Fruit fly (Drosophila melanogaster) whole organism, embryonic: ENCODE measurements around the gene FeCH.

Experiments used
- Atf-2 ChIP-seq: fragments of 200-800 bp; sonication (Bioruptor generic); optimal IDR thresholded peaks from 2 replicates; lab custom pipeline; 2016; ENCODE audit warnings: missing biosample characterization, missing genetic modification characterization
- Atf6 ChIP-seq: fragments of 200-800 bp; sonication (Bioruptor generic); IDR thresholded peaks from 2 replicates; pipeline ENCODE4 v1.3.6; 2022; ENCODE audit warnings: missing biosample characterization, missing genetic modification characterization
- B-H2 ChIP-seq: fragments of 200-800 bp; sonication (Bioruptor generic); optimal IDR thresholded peaks from 2 replicates; lab custom pipeline; 2018; ENCODE audit warnings: missing biosample characterization, mild to moderate bottlenecking, missing genetic modification characterization
- CG10959 ChIP-seq: fragments of 200-800 bp; sonication (Bioruptor generic); IDR thresholded peaks from 2 replicates; pipeline ENCODE4 v1.3.6; 2022; ENCODE audit warnings: missing biosample characterization, missing genetic modification characterization
- CG12104 ChIP-seq: fragments of 200-800 bp; sonication (Bioruptor generic); optimal IDR thresholded peaks from 3 replicates; lab custom pipeline; 2016; ENCODE audit warnings: missing biosample characterization, missing genetic modification characterization
- CG12942 ChIP-seq: fragments of 200-800 bp; sonication (Bioruptor generic); optimal IDR thresholded peaks from 3 replicates; lab custom pipeline; 2016; ENCODE audit warnings: missing biosample characterization, missing genetic modification characterization
- CG13287 ChIP-seq: fragments of 200-800 bp; sonication (Bioruptor generic); IDR thresholded peaks from 2 replicates; pipeline ENCODE4 v1.3.6; 2022; ENCODE audit warnings: missing biosample characterization, missing genetic modification characterization; ENCODE audit not compliant: partially characterized antibody
- CG14050 ChIP-seq: fragments of 200-800 bp; sonication (Bioruptor generic); IDR thresholded peaks from 3 replicates; pipeline ENCODE4 v1.3.6; 2022; ENCODE audit warnings: missing biosample characterization, missing genetic modification characterization
- CG14667 ChIP-seq: fragments of 200-800 bp; sonication (Bioruptor generic); IDR thresholded peaks from 2 replicates; pipeline ENCODE4 v1.3.6; 2022; ENCODE audit warnings: missing biosample characterization, missing genetic modification characterization
- CG15011 ChIP-seq: fragments of 200-800 bp; sonication (Bioruptor generic); optimal IDR thresholded peaks from 3 replicates; lab custom pipeline; 2018; ENCODE audit warnings: missing biosample characterization, mild to moderate bottlenecking, missing genetic modification characterization
- CG17186 ChIP-seq: fragments of 200-800 bp; sonication (Bioruptor generic); optimal IDR thresholded peaks from 3 replicates; lab custom pipeline; 2017; ENCODE audit warnings: missing biosample characterization, missing genetic modification reagents, missing genetic modification characterization
- CG17568 ChIP-seq: fragments of 200-800 bp; sonication (Bioruptor generic); optimal IDR thresholded peaks from 2 replicates; lab custom pipeline; 2018; ENCODE audit warnings: missing biosample characterization, mild to moderate bottlenecking, missing genetic modification characterization, moderate library complexity
- CG17612 ChIP-seq: fragments of 200-800 bp; sonication (Bioruptor generic); IDR thresholded peaks from 2 replicates; pipeline ENCODE4 v1.3.6; 2022; ENCODE audit warnings: missing biosample characterization, missing genetic modification characterization
- CG18476 ChIP-seq: fragments of 200-800 bp; sonication (Bioruptor generic); optimal IDR thresholded peaks from 2 replicates; lab custom pipeline; 2016; ENCODE audit warnings: missing biosample characterization, mild to moderate bottlenecking, missing genetic modification characterization
- CG2120 ChIP-seq: fragments of 200-800 bp; sonication (Bioruptor generic); optimal IDR thresholded peaks from 3 replicates; lab custom pipeline; 2016; ENCODE audit warnings: missing biosample characterization, missing genetic modification characterization
- CG2202 ChIP-seq: fragments of 200-800 bp; sonication (Bioruptor generic); optimal IDR thresholded peaks from 2 replicates; lab custom pipeline; 2018; ENCODE audit warnings: missing biosample characterization, mild to moderate bottlenecking, missing genetic modification characterization
- CG4820 ChIP-seq: fragments of 200-800 bp; sonication (Bioruptor generic); optimal IDR thresholded peaks from 3 replicates; lab custom pipeline; 2016; ENCODE audit warnings: missing biosample characterization, missing genetic modification characterization
- CG6683 ChIP-seq: fragments of 200-800 bp; sonication (Bioruptor generic); optimal IDR thresholded peaks from 2 replicates; lab custom pipeline; 2017; ENCODE audit warnings: missing biosample characterization, mild to moderate bottlenecking, missing genetic modification characterization, missing genetic modification reagents
- CG7357 ChIP-seq: fragments of 200-800 bp; sonication (Bioruptor generic); IDR thresholded peaks from 3 replicates; pipeline ENCODE4 v1.3.6; 2022; ENCODE audit warnings: missing biosample characterization, missing genetic modification characterization
- CG9817 ChIP-seq: fragments of 200-800 bp; sonication (Bioruptor generic); optimal IDR thresholded peaks from 2 replicates; lab custom pipeline; 2018; ENCODE audit warnings: missing biosample characterization, mild to moderate bottlenecking, missing genetic modification characterization, moderate library complexity
- Dad ChIP-seq: fragments of 200-800 bp; sonication (Bioruptor generic); optimal IDR thresholded peaks from 3 replicates; lab custom pipeline; 2016; ENCODE audit warnings: missing biosample characterization, missing genetic modification characterization
- Dref ChIP-seq: fragments of 200-800 bp; sonication (Bioruptor generic); IDR thresholded peaks from 2 replicates; pipeline ENCODE4 v1.3.6; 2022; ENCODE audit warnings: missing biosample characterization, missing genetic modification characterization
- Ets65A ChIP-seq: fragments of 200-800 bp; sonication (Bioruptor generic); peaks from one replicate; lab custom pipeline; 2016; ENCODE audit warnings: missing biosample characterization, missing genetic modification characterization
- H2.0 ChIP-seq: fragments of 200-800 bp; sonication (Bioruptor generic); IDR thresholded peaks from 2 replicates; pipeline ENCODE4 v1.3.6; 2022; ENCODE audit warnings: missing biosample characterization, missing genetic modification characterization
- HLH54F ChIP-seq: fragments of 200-800 bp; sonication (Bioruptor generic); optimal IDR thresholded peaks from 3 replicates; lab custom pipeline; 2016; ENCODE audit warnings: missing biosample characterization, missing genetic modification characterization
- Max ChIP-seq: fragments of 200-800 bp; sonication (Bioruptor generic); optimal IDR thresholded peaks from 2 replicates; lab custom pipeline; 2016; ENCODE audit warnings: missing biosample characterization, mild to moderate bottlenecking, missing genetic modification characterization
- Side ChIP-seq: fragments of 200-800 bp; sonication (Bioruptor generic); optimal IDR thresholded peaks from 2 replicates; lab custom pipeline; 2016; ENCODE audit warnings: missing biosample characterization, missing genetic modification characterization
- TFAM ChIP-seq: fragments of 200-800 bp; sonication (Bioruptor generic); optimal IDR thresholded peaks from 2 replicates; lab custom pipeline; 2017; ENCODE audit warnings: missing biosample characterization, missing genetic modification characterization, inconsistent platforms
- YL-1 ChIP-seq: fragments of 200-800 bp; sonication (Bioruptor generic); optimal IDR thresholded peaks from 3 replicates; lab custom pipeline; 2017; ENCODE audit warnings: missing biosample characterization, mild to moderate bottlenecking, missing genetic modification characterization
- ac ChIP-seq: fragments of 200-800 bp; sonication (Bioruptor generic); optimal IDR thresholded peaks from 3 replicates; lab custom pipeline; 2017; ENCODE audit warnings: missing biosample characterization, mild to moderate bottlenecking, missing genetic modification characterization
- chif ChIP-seq, 2 experiments: fragments of 200-800 bp; sonication (Bioruptor generic); optimal IDR thresholded peaks; 3 replicates each; lab custom pipeline; 2016; ENCODE audit warnings: missing biosample characterization in 2 of 2, missing genetic modification characterization in 2 of 2
- fd3F ChIP-seq: fragments of 200-800 bp; sonication (Bioruptor generic); optimal IDR thresholded peaks from 2 replicates; lab custom pipeline; 2018; ENCODE audit warnings: missing biosample characterization, mild to moderate bottlenecking, missing genetic modification characterization, moderate library complexity
- fu2 ChIP-seq: fragments of 200-800 bp; sonication (Bioruptor generic); optimal IDR thresholded peaks from 2 replicates; lab custom pipeline; 2016; ENCODE audit warnings: missing biosample characterization, missing genetic modification characterization
- gcm2 ChIP-seq: fragments of 200-800 bp; sonication (Bioruptor generic); optimal IDR thresholded peaks from 2 replicates; lab custom pipeline; 2016; ENCODE audit warnings: missing biosample characterization, missing genetic modification characterization
- grn ChIP-seq: fragments of 200-800 bp; sonication (Bioruptor generic); optimal IDR thresholded peaks from 3 replicates; lab custom pipeline; 2017; ENCODE audit warnings: missing biosample characterization, missing genetic modification characterization
- gsb ChIP-seq: fragments of 200-800 bp; sonication (Bioruptor generic); IDR thresholded peaks from 2 replicates; pipeline ENCODE4 v1.3.6; 2022; ENCODE audit warnings: missing biosample characterization, missing genetic modification characterization
- ind ChIP-seq: fragments of 200-800 bp; sonication (Bioruptor generic); optimal IDR thresholded peaks from 3 replicates; lab custom pipeline; 2016; ENCODE audit warnings: missing biosample characterization, missing genetic modification characterization
- luna ChIP-seq: fragments of 200-800 bp; sonication (Bioruptor generic); optimal IDR thresholded peaks from 2 replicates; lab custom pipeline; 2016; ENCODE audit warnings: missing biosample characterization, missing genetic modification characterization
- nau ChIP-seq: fragments of 200-800 bp; sonication (Bioruptor generic); optimal IDR thresholded peaks from 3 replicates; lab custom pipeline; 2017; ENCODE audit warnings: missing biosample characterization, mild to moderate bottlenecking, missing genetic modification characterization, missing genetic modification reagents
- pb ChIP-seq: fragments of 200-800 bp; sonication (Bioruptor generic); optimal IDR thresholded peaks from 3 replicates; lab custom pipeline; 2016; ENCODE audit warnings: missing biosample characterization, missing genetic modification characterization
- pho ChIP-seq: fragments of 200-800 bp; sonication (Bioruptor generic); optimal IDR thresholded peaks from 2 replicates; lab custom pipeline; 2016; ENCODE audit warnings: missing biosample characterization, missing genetic modification characterization
- repo ChIP-seq: fragments of 200-800 bp; sonication (Bioruptor generic); optimal IDR thresholded peaks from 2 replicates; lab custom pipeline; 2016; ENCODE audit warnings: missing biosample characterization, missing genetic modification characterization
- rib ChIP-seq: fragments of 200-800 bp; sonication (Bioruptor generic); IDR thresholded peaks from 2 replicates; pipeline ENCODE4 v1.3.6; 2022; ENCODE audit warnings: missing biosample characterization, missing genetic modification characterization
- schlank ChIP-seq: fragments of 200-800 bp; sonication (Bioruptor generic); optimal IDR thresholded peaks from 2 replicates; lab custom pipeline; 2018; ENCODE audit warnings: missing biosample characterization, mild to moderate bottlenecking, missing genetic modification characterization
- sens-2 ChIP-seq: fragments of 200-800 bp; sonication (Bioruptor generic); IDR thresholded peaks from 2 replicates; pipeline ENCODE4 v1.3.6; 2022; ENCODE audit warnings: missing biosample characterization, missing genetic modification characterization
- sisA ChIP-seq: fragments of 200-800 bp; sonication (Bioruptor generic); IDR thresholded peaks from 2 replicates; pipeline ENCODE4 v1.3.6; 2022; ENCODE audit warnings: missing biosample characterization, missing genetic modification characterization
- tap ChIP-seq: fragments of 200-800 bp; optimal IDR thresholded peaks from 3 replicates; lab custom pipeline; 2019; ENCODE audit warnings: missing biosample characterization, mild to moderate bottlenecking, missing genetic modification characterization, moderate library complexity
- tio ChIP-seq: fragments of 200-800 bp; sonication (Bioruptor generic); optimal IDR thresholded peaks from 2 replicates; lab custom pipeline; 2017; ENCODE audit warnings: missing biosample characterization, missing genetic modification characterization, inconsistent platforms
- ttk ChIP-seq: fragments of 200-800 bp; sonication (Bioruptor generic); IDR thresholded peaks from 2 replicates; pipeline ENCODE4 v2.1.2; 2022; ENCODE audit warnings: missing biosample characterization, missing genetic modification characterization
- tup ChIP-seq: fragments of 200-800 bp; sonication (Bioruptor generic); optimal IDR thresholded peaks from 2 replicates; lab custom pipeline; 2016; ENCODE audit warnings: missing biosample characterization, mild to moderate bottlenecking, missing genetic modification characterization, moderate library complexity
- unpg ChIP-seq: fragments of 200-800 bp; sonication (Bioruptor generic); optimal IDR thresholded peaks from 3 replicates; lab custom pipeline; 2018; ENCODE audit warnings: missing biosample characterization, mild to moderate bottlenecking, missing genetic modification characterization, moderate library complexity
- vvl ChIP-seq: fragments of 200-800 bp; sonication (Bioruptor generic); IDR thresholded peaks from 2 replicates; pipeline ENCODE4 v1.3.6; 2022; ENCODE audit warnings: missing biosample characterization, missing genetic modification characterization
- zfh1 ChIP-seq: fragments of 200-800 bp; sonication (Bioruptor generic); IDR thresholded peaks from 3 replicates; pipeline ENCODE4 v1.3.6; 2022; ENCODE audit warnings: missing biosample characterization, missing genetic modification characterization

The FeCH gene

DNA sequence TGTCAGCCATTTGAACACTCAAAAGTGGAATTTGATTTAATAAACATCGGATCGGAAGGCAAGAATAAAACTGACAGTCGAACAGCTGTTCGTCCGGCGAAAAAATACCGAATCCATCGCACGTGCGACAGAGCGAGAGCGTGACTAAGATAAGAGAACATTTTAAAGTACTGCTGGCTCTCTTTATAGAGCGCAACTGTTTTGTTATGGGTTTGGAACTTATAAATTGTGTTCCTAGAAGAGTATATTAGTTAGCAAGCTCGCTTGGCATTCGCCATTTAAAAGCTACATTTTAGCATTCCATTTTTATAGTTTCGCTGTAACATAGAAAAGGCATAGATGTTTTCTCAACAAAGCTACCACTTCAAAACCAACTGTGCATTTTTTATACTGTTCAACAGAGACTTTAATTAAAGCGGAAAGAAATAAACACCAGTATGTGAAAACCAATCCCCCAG, 2.0 kb downstream of the FeCH start, which contains the start of gene Rift (continued):
- TF ChIP-seq B-H2 (GFP tag; lab: Kevin White, UChicago): no peak
- TF ChIP-seq rib: no peak
- no peak for TF ChIP-seq tio (GFP tag; lab: Kevin White, UChicago)
- no peak for TF ChIP-seq Dref
- TF ChIP-seq CG9817 (tag; lab: Kevin White, UChicago): peak; percentile 28
- no peak for TF ChIP-seq H2.0
- TF ChIP-seq CG2120: peak; percentile 54
- TF ChIP-seq CG6683: no peak
- TF ChIP-seq unpg (GFP tag; lab: Kevin White, UChicago): peak; percentile 32
- TF ChIP-seq gcm2 (GFP tag; lab: Kevin White, UChicago): no peak
- no peak for TF ChIP-seq CG12104 (GFP tag; lab: Kevin White, UChicago)
- peak; percentile 69 for TF ChIP-seq YL-1
- no peak for TF ChIP-seq schlank (tag; lab: Kevin White, UChicago)
- TF ChIP-seq Side (GFP tag; lab: Kevin White, UChicago): no peak
- TF ChIP-seq nau (GFP tag; lab: Kevin White, UChicago): peak; percentile 21
- no peak for TF ChIP-seq gsb
- no peak for TF ChIP-seq TFAM (GFP tag; lab: Kevin White, UChicago)
- TF ChIP-seq Max (GFP tag; lab: Kevin White, UChicago): no peak
- no peak for TF ChIP-seq CG15011 (GFP tag; lab: Kevin White, UChicago)
- no peak for TF ChIP-seq repo
- TF ChIP-seq zfh1 (GFP tag; lab: Robert Waterston, UW): peak; percentile 54; the same call in 1 of the 3 replicates
- peak; percentile 7 for TF ChIP-seq pho (GFP tag; lab: Kevin White, UChicago)
- TF ChIP-seq vvl (GFP tag; lab: Robert Waterston, UW): peak; percentile 65
- peak; percentile 6 for TF ChIP-seq ind (GFP tag; lab: Kevin White, UChicago)
- TF ChIP-seq Atf-2: no peak
- no peak for TF ChIP-seq CG17612 (GFP tag; lab: Robert Waterston, UW)
- TF ChIP-seq fu2 (GFP tag; lab: Kevin White, UChicago): no peak
- TF ChIP-seq ttk (GFP tag; lab: Robert Waterston, UW): no peak
- no peak for TF ChIP-seq sisA
- peak; percentile 30; the same call in 1 of the 3 replicates for TF ChIP-seq CG14050
- no peak for TF ChIP-seq CG18476 (GFP tag; lab: Kevin White, UChicago)
- peak; percentile 33 for TF ChIP-seq CG17568
- no peak for TF ChIP-seq grn
- TF ChIP-seq Atf6 (GFP tag; lab: Robert Waterston, UW): peak; percentile 60
- TF ChIP-seq sens-2 (GFP tag; lab: Robert Waterston, UW): no peak
- TF ChIP-seq chif (GFP tag; optimal IDR thresholded peaks at IDR 0.05; lab: Kevin White, UChicago): no peak
- TF ChIP-seq CG14667 (GFP tag; lab: Robert Waterston, UW): no peak; the same call in 1 of the 2 replicates
- TF ChIP-seq CG4820 (GFP tag; lab: Kevin White, UChicago): no peak
- no peak for TF ChIP-seq CG17186 (GFP tag; lab: Kevin White, UChicago)
- no peak for TF ChIP-seq pb (GFP tag; lab: Kevin White, UChicago)
- TF ChIP-seq CG10959 (GFP tag; lab: Robert Waterston, UW): no peak
- TF ChIP-seq tup (GFP tag; lab: Kevin White, UChicago): no peak
- TF ChIP-seq CG7357 (GFP tag; lab: Robert Waterston, UW): no peak
- TF ChIP-seq CG13287 (GFP tag; lab: Robert Waterston, UW): peak; percentile 50; the same call in 1 of the 2 replicates
- no peak for TF ChIP-seq CG12942 (GFP tag; lab: Kevin White, UChicago)
- TF ChIP-seq CG2202 (tag; lab: Kevin White, UChicago): no peak
- no peak for TF ChIP-seq Dad (GFP tag; lab: Kevin White, UChicago)
- TF ChIP-seq tap: peak; percentile 32
- no peak for TF ChIP-seq Ets65A
- TF ChIP-seq fd3F (GFP tag; lab: Kevin White, UChicago): peak; percentile 36
- peak; percentile 7 for TF ChIP-seq HLH54F (GFP tag; lab: Kevin White, UChicago)
- TF ChIP-seq ac: no peak
- TF ChIP-seq luna (GFP tag; lab: Kevin White, UChicago): no peak
